Worm (Caenorhabditis elegans) whole organism, L4 larva: ENCODE measurements around the gene F56A11.6.

Source experiments
- Y105C5A.15 ChIP-seq: fragments of 200-800 bp; sonication (Bioruptor generic); IDR thresholded peaks from 2 replicates; pipeline ENCODE4 v1.3.6; 2022; ENCODE audit warnings: missing genetic modification characterization, missing compliant biosample characterization
- Y5F2A.4 ChIP-seq: fragments of 200-800 bp; sonication (Bioruptor generic); optimal IDR thresholded peaks from 2 replicates; lab custom pipeline; 2018; ENCODE audit warnings: mild to moderate bottlenecking, missing genetic modification characterization, missing compliant biosample characterization
- Y75B8A.6 ChIP-seq: fragments of 200-800 bp; sonication (Bioruptor generic); IDR thresholded peaks from 2 replicates; pipeline ENCODE4 v1.3.6; 2022; ENCODE audit warnings: missing genetic modification reagents, missing genetic modification characterization, missing compliant biosample characterization
- aha-1 ChIP-seq: fragments of 150-350 bp; peaks from one replicate; lab custom pipeline; 2014; ENCODE audit warnings: missing biosample characterization, missing genetic modification characterization
- aly-2 ChIP-seq: sonication (generic microtip); optimal IDR thresholded peaks from 2 replicates; lab custom pipeline; 2018; ENCODE audit warnings: missing biosample characterization, missing genetic modification characterization
- ama-1 ChIP-seq: fragments of 150-350 bp; optimal IDR thresholded peaks from 2 replicates; lab custom pipeline; 2014; ENCODE audit warnings: inconsistent platforms, mixed read lengths
- attf-4 ChIP-seq: sonication (generic microtip); optimal IDR thresholded peaks from 3 replicates; lab custom pipeline; 2017; ENCODE audit warnings: missing biosample characterization, missing genetic modification characterization
- ceh-28 ChIP-seq: fragments of 150-350 bp; optimal IDR thresholded peaks from 2 replicates; lab custom pipeline; 2014; ENCODE audit warnings: missing biosample characterization, missing genetic modification reagents, missing genetic modification characterization
- ceh-44 ChIP-seq: fragments of 200-800 bp; sonication (Bioruptor generic); IDR thresholded peaks from 2 replicates; pipeline ENCODE4 v1.3.6; 2022; ENCODE audit warnings: missing genetic modification reagents, missing genetic modification characterization, missing compliant biosample characterization
- daf-16 ChIP-seq, 3 experiments: sonication (generic microtip); optimal IDR thresholded peaks; 2 replicates each; lab custom pipeline; 2016 to 2017; ENCODE audit warnings: missing genetic modification characterization in 3 of 3, missing genetic modification reagents in 3 of 3, mild to moderate bottlenecking in 2 of 3, missing compliant biosample characterization in 2 of 3, missing biosample characterization in 1 of 3, moderate library complexity in 1 of 3
- daf-19 ChIP-seq: fragments of 200-800 bp; sonication (Bioruptor generic); conservative IDR thresholded peaks from 2 replicates; pipeline ENCODE4 v1.3.6; 2022; ENCODE audit warnings: missing genetic modification characterization, missing compliant biosample characterization
- dmd-6 ChIP-seq: fragments of 200-800 bp; sonication (Bioruptor generic); IDR thresholded peaks from 2 replicates; pipeline ENCODE4 v1.3.6; 2022; ENCODE audit warnings: missing genetic modification reagents, missing genetic modification characterization, missing compliant biosample characterization
- dmd-8 ChIP-seq: fragments of 200-800 bp; sonication (Bioruptor generic); IDR thresholded peaks from 2 replicates; pipeline ENCODE4 v1.3.6; 2022; ENCODE audit warnings: missing genetic modification characterization, missing compliant biosample characterization
- duxl-1 ChIP-seq: sonication (generic microtip); optimal IDR thresholded peaks from 2 replicates; lab custom pipeline; 2016; ENCODE audit warnings: mild to moderate bottlenecking, missing genetic modification characterization, moderate library complexity, missing compliant biosample characterization; ENCODE audit not compliant: poor library complexity
- dve-1 ChIP-seq: sonication (generic microtip); optimal IDR thresholded peaks from 2 replicates; lab custom pipeline; 2017; ENCODE audit warnings: antibody characterized with exemption, mild to moderate bottlenecking, missing genetic modification characterization, missing compliant biosample characterization; ENCODE audit not compliant: insufficient read depth
- fkh-10 ChIP-seq: fragments of 150-350 bp; optimal IDR thresholded peaks from 2 replicates; lab custom pipeline; 2014; ENCODE audit warnings: missing biosample characterization, missing genetic modification reagents, missing genetic modification characterization
- hif-1 ChIP-seq, 2 experiments: sonication (generic microtip); optimal IDR thresholded peaks; 2 replicates each; lab custom pipeline; 2016 to 2017; ENCODE audit warnings: missing compliant biosample characterization in 2 of 2, missing genetic modification characterization in 2 of 2, missing genetic modification reagents in 2 of 2, missing genotype in 2 of 2, mild to moderate bottlenecking in 1 of 2
- hlh-11 ChIP-seq: fragments of 200-800 bp; sonication (Bioruptor generic); optimal IDR thresholded peaks from 2 replicates; lab custom pipeline; 2018; ENCODE audit warnings: mild to moderate bottlenecking, missing genetic modification characterization, missing compliant biosample characterization
- hmg-1.1 ChIP-seq: fragments of 200-800 bp; sonication (Bioruptor generic); IDR thresholded peaks from 2 replicates; pipeline ENCODE4 v1.3.6; 2022; ENCODE audit warnings: missing genetic modification reagents, missing genetic modification characterization, missing compliant biosample characterization
- lim-7 ChIP-seq: fragments of 200-800 bp; sonication (Bioruptor generic); IDR thresholded peaks from 2 replicates; pipeline ENCODE4 v1.3.6; 2022; ENCODE audit warnings: missing genetic modification characterization, missing compliant biosample characterization
- lin-1 ChIP-seq: fragments of 200-800 bp; sonication (Bioruptor generic); IDR thresholded peaks from 2 replicates; pipeline ENCODE4 v1.3.6; 2022; ENCODE audit warnings: missing genetic modification reagents, missing genetic modification characterization, missing compliant biosample characterization
- lin-13 ChIP-seq: fragments of 150-350 bp; optimal IDR thresholded peaks from 2 replicates; lab custom pipeline; 2014; ENCODE audit warnings: missing biosample characterization, missing genetic modification reagents, missing genetic modification characterization
- lin-15B ChIP-seq: fragments of 150-350 bp; sonication (generic microtip); optimal IDR thresholded peaks from 3 replicates; lab custom pipeline; 2014; ENCODE audit warnings: missing biosample characterization, missing genetic modification characterization
- lir-3 ChIP-seq: sonication (generic microtip); optimal IDR thresholded peaks from 2 replicates; lab custom pipeline; 2016; ENCODE audit warnings: mild to moderate bottlenecking, missing genetic modification characterization, missing compliant biosample characterization
- madf-9 ChIP-seq: fragments of 200-800 bp; sonication (Bioruptor generic); conservative IDR thresholded peaks from 2 replicates; pipeline ENCODE4 v1.3.6; 2022; ENCODE audit warnings: missing genetic modification reagents, missing genetic modification characterization, missing compliant biosample characterization
- mep-1 ChIP-seq: fragments of 150-350 bp; sonication (generic microtip); optimal IDR thresholded peaks from 3 replicates; lab custom pipeline; 2014; ENCODE audit warnings: missing biosample characterization, missing genetic modification characterization
- nhr-102 ChIP-seq: sonication (generic microtip); optimal IDR thresholded peaks from 2 replicates; lab custom pipeline; 2016; ENCODE audit warnings: mild to moderate bottlenecking, missing genetic modification characterization, moderate library complexity, missing compliant biosample characterization
- nhr-237 ChIP-seq: sonication (generic microtip); optimal IDR thresholded peaks from 2 replicates; lab custom pipeline; 2017; ENCODE audit warnings: missing biosample characterization, missing genetic modification characterization
- nhr-28 ChIP-seq: fragments of 150-350 bp; optimal IDR thresholded peaks from 2 replicates; lab custom pipeline; 2014; ENCODE audit warnings: missing biosample characterization, missing genetic modification characterization
- nhr-76 ChIP-seq: fragments of 150-350 bp; optimal IDR thresholded peaks from 2 replicates; lab custom pipeline; 2014; ENCODE audit warnings: missing biosample characterization, missing genetic modification characterization
- pqm-1 ChIP-seq: sonication (generic microtip); optimal IDR thresholded peaks from 2 replicates; lab custom pipeline; 2017; ENCODE audit warnings: missing biosample characterization, missing genetic modification characterization
- skn-1 ChIP-seq: fragments of 150-350 bp; optimal IDR thresholded peaks from 2 replicates; lab custom pipeline; 2014; ENCODE audit warnings: missing biosample characterization, missing genetic modification characterization
- tra-1 ChIP-seq: fragments of 200-800 bp; sonication (Bioruptor generic); IDR thresholded peaks from 2 replicates; pipeline ENCODE4 v1.3.6; 2022; ENCODE audit warnings: missing genetic modification reagents, missing genetic modification characterization, missing compliant biosample characterization
- unc-62 ChIP-seq, 3 experiments: fragments of 150-350 bp in 1 of 3; sonication (generic microtip); optimal IDR thresholded peaks in 2 of 3; peaks in 1 of 3; 1 replicate in 1 of 3; 2 replicates in 2 of 3; lab custom pipeline; 2014 to 2017; ENCODE audit warnings: missing biosample characterization in 3 of 3, missing genetic modification characterization in 3 of 3, missing genetic modification reagents in 3 of 3, missing genotype in 1 of 3
- zip-2 ChIP-seq: fragments of 150-350 bp; optimal IDR thresholded peaks from 2 replicates; lab custom pipeline; 2014; ENCODE audit warnings: missing biosample characterization, missing genetic modification characterization
- ztf-11 ChIP-seq: fragments of 150-350 bp; optimal IDR thresholded peaks from 2 replicates; lab custom pipeline; 2014; ENCODE audit warnings: missing biosample characterization, missing genetic modification characterization
- ztf-7 ChIP-seq: fragments of 150-350 bp; optimal IDR thresholded peaks from 2 replicates; lab custom pipeline; 2014; ENCODE audit warnings: missing biosample characterization, missing genetic modification characterization

The F56A11.6 gene

DNA sequence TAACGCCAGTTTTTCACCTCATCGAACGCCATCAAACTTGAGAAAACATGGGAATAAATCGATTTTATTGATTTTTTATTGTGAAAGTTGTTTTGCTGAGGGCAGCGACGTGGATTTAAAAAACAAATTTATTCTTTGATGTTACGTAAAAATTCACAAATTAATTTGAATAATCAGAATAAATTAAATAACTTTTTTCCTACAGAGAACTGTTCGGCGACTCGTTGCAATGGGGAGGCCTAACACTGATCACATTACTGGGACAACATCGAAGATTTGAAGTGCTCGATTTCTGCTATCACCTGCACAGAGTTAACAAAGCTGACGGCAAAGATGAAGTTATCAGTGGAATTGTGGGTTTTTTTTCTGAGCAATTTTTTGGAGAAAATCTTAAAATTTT is at the start of gene F56A11.6:
F56A11.6 (minus strand) TSS at position 101 of the 400 bp plus-strand sequence.
- TF ChIP-seq attf-4: no peak
- no peak for TF ChIP-seq lir-3
- TF ChIP-seq ceh-28: peak; percentile 7
- TF ChIP-seq zip-2 (tag; lab: Kevin White, UChicago): no peak
- TF ChIP-seq daf-19 (GFP tag; lab: Robert Waterston, UW): no peak
- TF ChIP-seq madf-9: no peak
- TF ChIP-seq fkh-10 (GFP tag; lab: Kevin White, UChicago): no peak

DNA sequence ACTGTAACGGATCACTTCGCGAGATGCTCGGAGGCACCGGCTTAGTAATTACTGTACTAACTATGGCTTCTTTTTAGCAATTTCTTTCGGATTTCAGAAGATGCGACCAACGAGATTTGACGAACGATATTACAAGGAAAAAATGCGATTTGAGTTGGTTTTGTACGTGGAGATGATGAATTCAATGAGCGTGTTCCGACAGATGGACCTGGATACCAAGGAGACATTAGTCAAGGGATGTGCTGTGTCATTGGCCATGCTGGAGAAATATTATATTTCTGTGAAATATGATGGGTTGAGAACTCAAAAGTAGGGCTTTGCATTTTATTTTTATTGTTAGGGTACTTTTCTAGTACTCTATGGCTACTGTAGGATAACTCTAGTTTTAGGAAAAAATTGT is 48.6 kb upstream of the F56A11.6 start:
- no peak for TF ChIP-seq duxl-1
- TF ChIP-seq unc-62 (GFP tag; optimal IDR thresholded peaks at IDR 0.05 in 1 of 2; lab: Kevin White, UChicago): peak in 1 of 2 experiments; percentile 46
- TF ChIP-seq unc-62 (tag; optimal IDR thresholded peaks at IDR 0.05; lab: Kevin White, UChicago): no peak
- no peak for TF ChIP-seq lin-1
- TF ChIP-seq hif-1 (tag; optimal IDR thresholded peaks at IDR 0.05; lab: Kevin White, UChicago): no peak
- TF ChIP-seq ama-1: no peak
- TF ChIP-seq aha-1 (tag; lab: Kevin White, UChicago): peak; percentile 95

DNA sequence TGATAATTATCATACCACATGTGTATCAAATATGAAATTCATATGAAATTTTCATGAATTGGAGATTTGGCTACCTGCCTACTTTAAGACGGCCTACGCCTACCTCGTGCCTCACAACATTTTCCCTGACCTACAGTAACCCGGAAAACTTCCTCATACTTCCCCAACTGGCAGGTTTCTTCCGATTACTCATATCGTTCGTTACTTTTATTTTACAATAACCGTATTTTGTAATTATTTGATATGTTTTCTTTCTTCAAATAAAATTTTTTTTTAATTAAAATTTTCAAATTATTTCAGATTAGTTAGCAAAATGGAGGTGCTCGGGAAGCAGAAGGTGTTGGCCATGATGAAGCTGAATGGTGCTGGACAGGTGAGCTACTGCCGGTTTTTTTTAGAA is 45.2 kb upstream of the F56A11.6 start, which contains the start of gene nhr-76:
nhr-76 (plus strand) TSS at position 301 of the 400 bp plus-strand sequence.
- TF ChIP-seq lim-7 (GFP tag; lab: Robert Waterston, UW) (no peak), Y75B8A.6 (GFP tag; lab: Robert Waterston, UW) (no peak), ceh-44 (no peak), lin-15B (tag; lab: Kevin White, UChicago) (no peak), nhr-28 (no peak), ztf-11 (tag; lab: Kevin White, UChicago) (no peak), Y105C5A.15 (GFP tag; lab: Robert Waterston, UW) (no peak), dmd-8 (GFP tag; lab: Robert Waterston, UW) (no peak), skn-1 (tag; lab: Kevin White, UChicago) (no peak)

DNA sequence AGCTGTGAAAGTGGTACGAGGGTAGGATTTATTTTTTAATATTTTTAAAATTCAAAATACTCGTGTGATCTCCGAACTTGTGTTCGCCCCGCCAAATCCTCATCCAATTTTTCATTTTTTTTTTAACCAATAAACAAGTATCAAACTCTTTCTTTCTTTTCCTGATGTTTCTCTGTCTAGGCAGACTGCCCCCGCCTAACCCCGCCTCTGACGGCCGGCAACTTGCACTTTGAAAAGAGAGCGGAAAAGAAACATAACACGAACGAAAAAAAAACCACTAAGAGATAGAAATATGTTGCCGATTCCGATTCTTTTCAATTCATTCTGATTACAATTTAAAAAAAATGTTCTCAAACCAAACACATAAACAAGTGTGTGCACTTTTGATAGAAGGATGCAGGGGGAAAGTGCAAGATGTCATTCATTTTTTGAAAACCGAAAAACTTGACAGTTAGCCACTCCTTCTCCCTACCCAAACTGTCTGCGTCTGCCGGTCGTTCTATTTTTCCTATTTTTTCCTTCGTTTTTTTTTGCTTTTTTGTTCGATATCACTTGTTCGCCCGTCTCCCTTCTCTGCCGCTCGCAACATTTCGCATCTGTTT is 44.0 kb upstream of the F56A11.6 start:
- TF ChIP-seq pqm-1 (tag; lab: Kevin White, UChicago): no peak
- no peak for TF ChIP-seq Y5F2A.4 (GFP tag; lab: Kevin White, UChicago)
- TF ChIP-seq dmd-6: peak; percentile 83
- no peak for TF ChIP-seq lin-13
- TF ChIP-seq hmg-1.1 (GFP tag; lab: Robert Waterston, UW): no peak
- TF ChIP-seq daf-16 (GFP tag; optimal IDR thresholded peaks at IDR 0.05; lab: Kevin White, UChicago): peak in 1 of 2 experiments; percentile 36
- TF ChIP-seq daf-16 (tag; optimal IDR thresholded peaks at IDR 0.05; lab: Kevin White, UChicago): peak; percentile 43
- no peak for TF ChIP-seq ztf-7 (tag; lab: Kevin White, UChicago)
- TF ChIP-seq nhr-76 (tag; lab: Kevin White, UChicago): peak; percentile 91
- peak in 1 of 2 experiments; percentile 93 for TF ChIP-seq unc-62 (GFP tag; optimal IDR thresholded peaks at IDR 0.05 in 1 of 2; lab: Kevin White, UChicago)
- TF ChIP-seq unc-62 (tag; optimal IDR thresholded peaks at IDR 0.05; lab: Kevin White, UChicago): no peak
- no peak for TF ChIP-seq mep-1 (tag; lab: Kevin White, UChicago)
- no peak for TF ChIP-seq nhr-237 (tag; lab: Kevin White, UChicago)
- TF ChIP-seq nhr-102 (tag; lab: Kevin White, UChicago): no peak
- peak; percentile 43 for TF ChIP-seq nhr-28
- TF ChIP-seq dve-1 (tag; lab: Kevin White, UChicago): peak; percentile 39
- TF ChIP-seq hlh-11 (tag; lab: Kevin White, UChicago): peak; percentile 44
- 0 out of 2 replicates have a peak, but pooled peaks have one; percentile 22 for TF ChIP-seq tra-1
- no peak for TF ChIP-seq aly-2 (tag; lab: Kevin White, UChicago)
- TF ChIP-seq, all 104 proteins: peak for 8
